Worm (Caenorhabditis elegans): ENCODE measurements around the gene W09D6.4.

ce11 chrIII:11040606-11041005, 38.9 kb upstream of the W09D6.4 start:
- TF ChIP-seq him-1 (tag; optimal IDR thresholded peaks at IDR 0.05) (no peak), dao-5 (tag; optimal IDR thresholded peaks at IDR 0.05) (no peak)
